Worm (Caenorhabditis elegans): ENCODE measurements around the gene R148.4.

Gene R148.4

DNA sequence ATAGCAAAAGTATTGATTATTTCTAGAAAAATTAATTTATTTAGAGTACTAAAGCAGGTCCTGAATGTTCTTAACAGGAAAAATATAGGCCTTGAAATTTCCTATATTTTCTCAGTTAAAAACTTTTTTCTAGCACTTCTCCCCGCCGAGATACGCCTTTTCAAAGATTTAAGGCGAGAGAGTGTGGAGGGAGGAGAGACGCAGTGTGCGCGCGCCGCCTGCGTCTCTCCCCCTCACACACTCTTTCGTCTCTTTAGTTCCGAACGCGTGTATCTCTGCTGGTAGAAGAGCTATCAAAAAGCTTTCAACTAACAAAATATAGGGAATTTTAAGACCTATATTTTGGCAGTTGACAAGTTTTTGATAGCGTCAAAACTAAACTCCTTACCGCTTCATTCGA lies 26.5 kb downstream of the R148.4 start:
- TF ChIP-seq flt-1 (GFP tag; IDR thresholded peaks at IDR 0.05), result no peak
- TF ChIP-seq cog-1 (tag; optimal IDR thresholded peaks at IDR 0.05), result no peak
- no peak for TF ChIP-seq ztf-23 (GFP tag; IDR thresholded peaks at IDR 0.05)
- TF ChIP-seq T22C8.4 (GFP tag; IDR thresholded peaks at IDR 0.05), result no peak

ce11 chrIII:3198307-3198706 lies 26.9 kb downstream of the R148.4 start, which contains the start of gene R148.7:
TSS of gene R148.7 (minus strand) at chrIII:3198407.
- no peak for TF ChIP-seq cog-1 (tag; optimal IDR thresholded peaks at IDR 0.05)
- TF ChIP-seq klf-2 (GFP tag; conservative IDR thresholded peaks at IDR 0.05), result no peak
- no peak for TF ChIP-seq flt-1 (GFP tag; IDR thresholded peaks at IDR 0.05)
- no peak for TF ChIP-seq T22C8.4 (GFP tag; IDR thresholded peaks at IDR 0.05)
- no peak for TF ChIP-seq tab-1 (GFP tag; IDR thresholded peaks at IDR 0.05)
- TF ChIP-seq ref-1 (GFP tag; conservative IDR thresholded peaks at IDR 0.05), result no peak
- TF ChIP-seq ztf-29 (GFP tag; IDR thresholded peaks at IDR 0.05), result no peak
- no peak for TF ChIP-seq ztf-23 (GFP tag; IDR thresholded peaks at IDR 0.05)
- no peak for TF ChIP-seq med-1 (GFP tag; optimal IDR thresholded peaks at IDR 0.05; ENCODE audit: insufficient read depth)

- TF ChIP-seq T22C8.4 (GFP tag; IDR thresholded peaks at IDR 0.05) (no peak), klf-2 (GFP tag; conservative IDR thresholded peaks at IDR 0.05) (no peak), med-1 (GFP tag; optimal IDR thresholded peaks at IDR 0.05; ENCODE audit: insufficient read depth) (no peak), ztf-23 (GFP tag; IDR thresholded peaks at IDR 0.05) (no peak), tab-1 (GFP tag; IDR thresholded peaks at IDR 0.05) (no peak)
These were observed 28.0 kb downstream of the R148.4 start, which contains the start of gene heh-1 for ce11 chrIII:3199416-3199815. TSS of gene heh-1 (minus strand) at chrIII:3199516.

- TF ChIP-seq ref-1 (GFP tag; conservative IDR thresholded peaks at IDR 0.05) (no peak), flt-1 (GFP tag; IDR thresholded peaks at IDR 0.05) (0 out of 2 replicates have a peak, but pooled peaks have one; percentile 25)
These were observed 29.2 kb downstream of the R148.4 start for ce11 chrIII:3200563-3200962.

- TF ChIP-seq tab-1 (GFP tag; IDR thresholded peaks at IDR 0.05) (no peak), T22C8.4 (GFP tag; IDR thresholded peaks at IDR 0.05) (no peak), ztf-23 (GFP tag; IDR thresholded peaks at IDR 0.05) (no peak), ref-1 (GFP tag; conservative IDR thresholded peaks at IDR 0.05) (no peak), flt-1 (GFP tag; IDR thresholded peaks at IDR 0.05) (no peak), ztf-29 (GFP tag; IDR thresholded peaks at IDR 0.05) (no peak), med-1 (GFP tag; optimal IDR thresholded peaks at IDR 0.05; ENCODE audit: insufficient read depth) (no peak), cog-1 (tag; optimal IDR thresholded peaks at IDR 0.05) (no peak)
These were observed 32.2 kb downstream of the R148.4 start for ce11 chrIII:3203589-3203988.

DNA sequence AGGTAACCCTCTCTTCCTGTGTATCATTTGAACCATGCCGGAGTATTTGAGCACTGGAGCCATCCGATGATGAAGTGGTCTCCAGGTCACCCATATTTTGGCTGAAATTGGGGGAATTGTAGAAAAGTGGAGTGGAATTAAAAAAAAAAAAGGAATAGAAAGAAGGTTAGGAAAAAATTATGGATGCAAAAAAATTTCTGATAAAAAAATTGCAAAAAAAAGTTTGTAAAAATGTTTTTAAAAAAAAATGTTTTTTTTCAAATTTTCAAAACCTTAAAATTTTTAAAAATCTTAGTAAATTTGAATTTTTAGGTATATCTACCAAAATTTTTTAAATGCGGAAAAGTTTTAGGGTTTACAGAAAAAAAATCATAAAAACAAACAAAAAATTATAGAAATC lies 47.7 kb downstream of the R148.4 start, which contains the start of gene frm-8:
frm-8 (minus strand) TSS at position 101 of the 400 bp plus-strand sequence.
- no peak for TF ChIP-seq tab-1 (GFP tag; IDR thresholded peaks at IDR 0.05)
- no peak for TF ChIP-seq flt-1 (GFP tag; IDR thresholded peaks at IDR 0.05)
- no peak for TF ChIP-seq ztf-29 (GFP tag; IDR thresholded peaks at IDR 0.05)
- no peak for TF ChIP-seq med-1 (GFP tag; optimal IDR thresholded peaks at IDR 0.05; ENCODE audit: insufficient read depth)
- no peak for TF ChIP-seq ztf-23 (GFP tag; IDR thresholded peaks at IDR 0.05)
- TF ChIP-seq klf-2 (GFP tag; conservative IDR thresholded peaks at IDR 0.05), result no peak

DNA sequence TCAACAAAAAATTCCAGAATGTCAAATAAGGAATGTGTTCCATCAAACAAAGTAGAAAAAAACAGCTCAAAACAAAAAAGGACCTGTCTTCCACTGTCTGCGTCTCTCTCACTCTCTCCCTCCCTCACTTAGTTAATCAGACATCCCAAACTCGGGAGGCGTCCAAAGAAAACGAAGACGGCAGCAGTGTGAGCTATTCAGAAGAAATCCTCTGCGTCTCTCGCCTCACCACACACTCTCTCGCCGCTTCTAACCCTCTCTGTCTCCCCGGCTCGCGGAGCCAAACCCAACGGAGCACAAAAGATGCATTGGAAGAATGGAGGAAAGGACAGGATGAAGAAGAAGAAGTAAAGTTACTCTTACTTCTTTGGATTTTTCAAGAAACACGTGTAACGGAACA lies 48.9 kb downstream of the R148.4 start:
- TF ChIP-seq flt-1 (GFP tag; IDR thresholded peaks at IDR 0.05), result no peak
- TF ChIP-seq ztf-29 (GFP tag; IDR thresholded peaks at IDR 0.05), result no peak
- no peak for TF ChIP-seq tab-1 (GFP tag; IDR thresholded peaks at IDR 0.05)
- TF ChIP-seq med-1 (GFP tag; optimal IDR thresholded peaks at IDR 0.05; ENCODE audit: insufficient read depth), result no peak
- TF ChIP-seq klf-2 (GFP tag; conservative IDR thresholded peaks at IDR 0.05), result no peak
- TF ChIP-seq T22C8.4 (GFP tag; IDR thresholded peaks at IDR 0.05), result no peak
- TF ChIP-seq ztf-23 (GFP tag; IDR thresholded peaks at IDR 0.05), result no peak
- TF ChIP-seq cog-1 (tag; optimal IDR thresholded peaks at IDR 0.05), result no peak

DNA sequence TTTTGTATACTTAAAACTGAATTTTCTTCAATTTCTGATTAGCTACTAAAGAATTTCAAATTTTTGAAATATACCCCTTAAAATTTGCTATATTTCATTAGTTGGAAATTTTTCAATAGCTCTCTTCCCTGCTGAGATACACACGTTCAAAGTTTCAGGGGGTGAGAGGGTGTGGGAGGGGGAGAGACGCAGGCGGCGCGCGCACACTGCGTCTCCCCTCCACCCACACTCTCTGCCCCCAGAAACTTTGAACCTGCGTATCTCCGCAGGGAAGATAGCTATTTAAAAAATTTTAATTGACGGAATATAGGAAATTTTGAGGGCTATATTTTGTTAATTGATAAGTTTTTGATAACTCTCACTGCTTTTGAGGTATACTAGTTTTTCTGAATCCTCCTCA lies 51.3 kb downstream of the R148.4 start:
- no peak for TF ChIP-seq med-1 (GFP tag; optimal IDR thresholded peaks at IDR 0.05; ENCODE audit: insufficient read depth)
- no peak for TF ChIP-seq tab-1 (GFP tag; IDR thresholded peaks at IDR 0.05)
- TF ChIP-seq flt-1 (GFP tag; IDR thresholded peaks at IDR 0.05), result no peak
- no peak for TF ChIP-seq klf-2 (GFP tag; conservative IDR thresholded peaks at IDR 0.05)
- no peak for TF ChIP-seq cog-1 (tag; optimal IDR thresholded peaks at IDR 0.05)
- TF ChIP-seq ref-1 (GFP tag; conservative IDR thresholded peaks at IDR 0.05), result no peak
- no peak for TF ChIP-seq T22C8.4 (GFP tag; IDR thresholded peaks at IDR 0.05)
- no peak for TF ChIP-seq ztf-23 (GFP tag; IDR thresholded peaks at IDR 0.05)

DNA sequence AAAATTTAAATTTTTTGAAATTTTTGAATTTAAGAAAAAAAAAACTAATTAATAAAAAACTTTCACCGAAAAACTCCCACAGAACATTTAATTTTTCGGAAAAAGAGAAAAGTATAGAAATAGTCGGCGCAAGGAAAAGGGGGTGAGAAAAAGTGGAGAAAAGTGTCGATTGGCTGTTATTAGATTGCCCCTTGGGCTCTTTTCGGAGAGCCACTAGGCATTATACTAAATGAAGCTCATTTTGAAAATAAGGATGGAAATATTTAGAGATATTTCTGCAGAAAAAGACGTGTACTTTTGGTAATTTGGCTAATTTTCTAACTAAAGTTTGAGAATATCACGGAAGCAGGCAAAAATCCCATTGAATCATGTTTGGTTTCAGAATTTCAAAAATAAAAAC lies 52.7 kb downstream of the R148.4 start:
- TF ChIP-seq flt-1 (GFP tag; IDR thresholded peaks at IDR 0.05), result no peak
- TF ChIP-seq klf-2 (GFP tag; conservative IDR thresholded peaks at IDR 0.05), result no peak
- no peak for TF ChIP-seq med-1 (GFP tag; optimal IDR thresholded peaks at IDR 0.05; ENCODE audit: insufficient read depth)
- no peak for TF ChIP-seq ztf-23 (GFP tag; IDR thresholded peaks at IDR 0.05)
- TF ChIP-seq ztf-29 (GFP tag; IDR thresholded peaks at IDR 0.05), result no peak
- no peak for TF ChIP-seq cog-1 (tag; optimal IDR thresholded peaks at IDR 0.05)
- no peak for TF ChIP-seq T22C8.4 (GFP tag; IDR thresholded peaks at IDR 0.05)
- TF ChIP-seq ref-1 (GFP tag; conservative IDR thresholded peaks at IDR 0.05), result no peak
- TF ChIP-seq tab-1 (GFP tag; IDR thresholded peaks at IDR 0.05), result no peak

Data from whole organism, midembryonic.